Worm (Caenorhabditis elegans) whole organism, L4/young adult: ENCODE measurements around the gene C52E4.7.

Experiments used
- dao-5 ChIP-seq: sonication (generic microtip); optimal IDR thresholded peaks from 2 replicates; lab custom pipeline; 2016; ENCODE audit warnings: missing genotype, missing genetic modification characterization, moderate library complexity, missing compliant biosample characterization
- him-1 ChIP-seq: sonication (generic microtip); optimal IDR thresholded peaks from 2 replicates; lab custom pipeline; 2016; ENCODE audit warnings: missing genotype, missing genetic modification reagents, missing genetic modification characterization, missing compliant biosample characterization

ce11 chrV:11975233-11975632 is 18.9 kb upstream of the C52E4.7 start, which contains the start of gene cpr-1:
- TF ChIP-seq him-1 (no peak), dao-5 (tag; lab: Kevin White, UChicago) (no peak)
